Worm (Caenorhabditis elegans) whole organism, L4 larva: ENCODE data around the gene C53B4.3.

Source experiments
- F44E2.7 ChIP-seq: fragments of 200-800 bp; sonication (Bioruptor generic); IDR thresholded peaks from 2 replicates; pipeline ENCODE4 v2.1.2; 2022; ENCODE audit warnings: missing genetic modification characterization, missing compliant biosample characterization
- F49E8.2 ChIP-seq: sonication (generic microtip); optimal IDR thresholded peaks from 2 replicates; lab custom pipeline; 2016; ENCODE audit warnings: missing compliant biosample characterization, mild to moderate bottlenecking, missing genetic modification characterization, borderline replicate concordance
- T20F7.1 ChIP-seq: fragments of 200-800 bp; sonication (Bioruptor generic); optimal IDR thresholded peaks from 2 replicates; lab custom pipeline; 2018; ENCODE audit warnings: mild to moderate bottlenecking, missing genetic modification characterization, missing compliant biosample characterization
- Y48G9A.11 ChIP-seq: fragments of 200-800 bp; sonication (Bioruptor generic); IDR thresholded peaks from 2 replicates; pipeline ENCODE4 v1.3.6; 2022; ENCODE audit warnings: missing genetic modification reagents, missing genetic modification characterization, missing compliant biosample characterization
- Y5F2A.4 ChIP-seq: fragments of 200-800 bp; sonication (Bioruptor generic); optimal IDR thresholded peaks from 2 replicates; lab custom pipeline; 2018; ENCODE audit warnings: mild to moderate bottlenecking, missing genetic modification characterization, missing compliant biosample characterization
- ama-1 ChIP-seq: fragments of 150-350 bp; optimal IDR thresholded peaks from 2 replicates; lab custom pipeline; 2014; ENCODE audit warnings: inconsistent platforms, mixed read lengths
- arid-1 ChIP-seq: fragments of 200-800 bp; sonication (Bioruptor generic); conservative IDR thresholded peaks from 2 replicates; pipeline ENCODE4 v1.3.6; 2022; ENCODE audit warnings: missing genetic modification reagents, missing genetic modification characterization, missing compliant biosample characterization
- attf-4 ChIP-seq: sonication (generic microtip); optimal IDR thresholded peaks from 3 replicates; lab custom pipeline; 2017; ENCODE audit warnings: missing biosample characterization, missing genetic modification characterization
- ceh-20 ChIP-seq: fragments of 200-800 bp; sonication (Bioruptor generic); IDR thresholded peaks from 2 replicates; pipeline ENCODE4 v1.3.6; 2022; ENCODE audit warnings: missing genetic modification reagents, missing genetic modification characterization, missing compliant biosample characterization
- ceh-82 ChIP-seq: sonication (generic microtip); optimal IDR thresholded peaks from 2 replicates; lab custom pipeline; 2017; ENCODE audit warnings: missing biosample characterization, missing genetic modification characterization
- cey-2 ChIP-seq: sonication (generic microtip); optimal IDR thresholded peaks from 3 replicates; lab custom pipeline; 2017; ENCODE audit warnings: missing genetic modification characterization, mild to moderate bottlenecking, missing compliant biosample characterization, antibody characterized with exemption, borderline replicate concordance; ENCODE audit not compliant: insufficient read depth
- daf-16 ChIP-seq, 3 experiments: sonication (generic microtip); optimal IDR thresholded peaks; 2 replicates each; lab custom pipeline; 2016 to 2017; ENCODE audit warnings: missing genetic modification characterization in 3 of 3, missing genetic modification reagents in 3 of 3, mild to moderate bottlenecking in 2 of 3, missing compliant biosample characterization in 2 of 3, missing biosample characterization in 1 of 3, moderate library complexity in 1 of 3
- daf-8 ChIP-seq: fragments of 200-800 bp; sonication (Bioruptor generic); IDR thresholded peaks from 2 replicates; pipeline ENCODE4 v1.3.6; 2022; ENCODE audit warnings: missing genetic modification characterization, missing compliant biosample characterization
- dmd-6 ChIP-seq: fragments of 200-800 bp; sonication (Bioruptor generic); IDR thresholded peaks from 2 replicates; pipeline ENCODE4 v1.3.6; 2022; ENCODE audit warnings: missing genetic modification reagents, missing genetic modification characterization, missing compliant biosample characterization
- dve-1 ChIP-seq: sonication (generic microtip); optimal IDR thresholded peaks from 2 replicates; lab custom pipeline; 2017; ENCODE audit warnings: antibody characterized with exemption, mild to moderate bottlenecking, missing genetic modification characterization, missing compliant biosample characterization; ENCODE audit not compliant: insufficient read depth
- fkh-10 ChIP-seq: fragments of 150-350 bp; optimal IDR thresholded peaks from 2 replicates; lab custom pipeline; 2014; ENCODE audit warnings: missing biosample characterization, missing genetic modification reagents, missing genetic modification characterization
- hif-1 ChIP-seq, 2 experiments: sonication (generic microtip); optimal IDR thresholded peaks; 2 replicates each; lab custom pipeline; 2016 to 2017; ENCODE audit warnings: missing compliant biosample characterization in 2 of 2, missing genetic modification characterization in 2 of 2, missing genetic modification reagents in 2 of 2, missing genotype in 2 of 2, mild to moderate bottlenecking in 1 of 2
- hlh-11 ChIP-seq: fragments of 200-800 bp; sonication (Bioruptor generic); optimal IDR thresholded peaks from 2 replicates; lab custom pipeline; 2018; ENCODE audit warnings: mild to moderate bottlenecking, missing genetic modification characterization, missing compliant biosample characterization
- lin-38 ChIP-seq: fragments of 200-800 bp; sonication (Bioruptor generic); IDR thresholded peaks from 2 replicates; pipeline ENCODE4 v1.3.6; 2022; ENCODE audit warnings: missing genetic modification reagents, missing genetic modification characterization, missing compliant biosample characterization
- madf-9 ChIP-seq: fragments of 200-800 bp; sonication (Bioruptor generic); conservative IDR thresholded peaks from 2 replicates; pipeline ENCODE4 v1.3.6; 2022; ENCODE audit warnings: missing genetic modification reagents, missing genetic modification characterization, missing compliant biosample characterization
- mdl-1 ChIP-seq, 2 experiments: fragments of 150-350 bp in 1 of 2; sonication (generic microtip) in 1 of 2; optimal IDR thresholded peaks; 2 replicates each; lab custom pipeline; 2014 to 2017; ENCODE audit warnings: missing biosample characterization in 2 of 2, missing genetic modification characterization in 2 of 2
- mdt-29 ChIP-seq: fragments of 200-800 bp; sonication (Bioruptor generic); IDR thresholded peaks from 2 replicates; pipeline ENCODE4 v1.3.6; 2022; ENCODE audit warnings: missing genetic modification reagents, missing genetic modification characterization, missing compliant biosample characterization
- mes-2 ChIP-seq: sonication (generic microtip); optimal IDR thresholded peaks from 2 replicates; lab custom pipeline; 2016; ENCODE audit warnings: missing genotype, mild to moderate bottlenecking, missing genetic modification characterization, missing compliant biosample characterization; ENCODE audit not compliant: poor library complexity, severe bottlenecking
- mxl-3 ChIP-seq: fragments of 200-800 bp; sonication (Bioruptor generic); optimal IDR thresholded peaks from 2 replicates; lab custom pipeline; 2018; ENCODE audit warnings: mild to moderate bottlenecking, missing genetic modification characterization, missing compliant biosample characterization
- nhr-10 ChIP-seq: fragments of 150-350 bp; optimal IDR thresholded peaks from 2 replicates; lab custom pipeline; 2014; ENCODE audit warnings: missing biosample characterization, missing genetic modification characterization
- nhr-111 ChIP-seq: fragments of 200-800 bp; sonication (Bioruptor generic); optimal IDR thresholded peaks from 2 replicates; lab custom pipeline; 2018; ENCODE audit warnings: mild to moderate bottlenecking, missing genetic modification characterization, missing compliant biosample characterization
- nhr-237 ChIP-seq: sonication (generic microtip); optimal IDR thresholded peaks from 2 replicates; lab custom pipeline; 2017; ENCODE audit warnings: missing biosample characterization, missing genetic modification characterization
- nhr-25 ChIP-seq: sonication (generic microtip); optimal IDR thresholded peaks from 2 replicates; lab custom pipeline; 2017; ENCODE audit warnings: missing genetic modification characterization, mild to moderate bottlenecking, missing compliant biosample characterization, antibody characterized with exemption, moderate library complexity, borderline replicate concordance; ENCODE audit not compliant: insufficient read depth
- nhr-28 ChIP-seq: fragments of 150-350 bp; optimal IDR thresholded peaks from 2 replicates; lab custom pipeline; 2014; ENCODE audit warnings: missing biosample characterization, missing genetic modification characterization
- nhr-48 ChIP-seq: sonication (generic microtip); optimal IDR thresholded peaks from 2 replicates; lab custom pipeline; 2016; ENCODE audit warnings: mild to moderate bottlenecking, missing genetic modification characterization, missing compliant biosample characterization
- rbr-2 ChIP-seq: sonication (generic microtip); optimal IDR thresholded peaks from 2 replicates; lab custom pipeline; 2016; ENCODE audit warnings: missing genotype, missing genetic modification characterization, missing compliant biosample characterization
- sdz-12 ChIP-seq: fragments of 200-800 bp; sonication (Bioruptor generic); optimal IDR thresholded peaks from 2 replicates; lab custom pipeline; 2018; ENCODE audit warnings: mild to moderate bottlenecking, missing genetic modification characterization, missing compliant biosample characterization
- snpc-4 ChIP-seq: fragments of 150-350 bp; optimal IDR thresholded peaks from 2 replicates; lab custom pipeline; 2014; ENCODE audit warnings: missing biosample characterization, missing genetic modification characterization
- spr-1 ChIP-seq: sonication (generic microtip); optimal IDR thresholded peaks from 2 replicates; lab custom pipeline; 2016; ENCODE audit warnings: mild to moderate bottlenecking, missing genetic modification characterization, missing compliant biosample characterization
- tag-97 ChIP-seq: fragments of 200-800 bp; sonication (Bioruptor generic); IDR thresholded peaks from 2 replicates; pipeline ENCODE4 v1.3.6; 2022; ENCODE audit warnings: missing genetic modification characterization, missing compliant biosample characterization
- tra-1 ChIP-seq: fragments of 200-800 bp; sonication (Bioruptor generic); IDR thresholded peaks from 2 replicates; pipeline ENCODE4 v1.3.6; 2022; ENCODE audit warnings: missing genetic modification reagents, missing genetic modification characterization, missing compliant biosample characterization
- unc-62 ChIP-seq, 3 experiments: fragments of 150-350 bp in 1 of 3; sonication (generic microtip); optimal IDR thresholded peaks in 2 of 3; peaks in 1 of 3; 1 replicate in 1 of 3; 2 replicates in 2 of 3; lab custom pipeline; 2014 to 2017; ENCODE audit warnings: missing biosample characterization in 3 of 3, missing genetic modification characterization in 3 of 3, missing genetic modification reagents in 3 of 3, missing genotype in 1 of 3

C53B4.3 gene

DNA sequence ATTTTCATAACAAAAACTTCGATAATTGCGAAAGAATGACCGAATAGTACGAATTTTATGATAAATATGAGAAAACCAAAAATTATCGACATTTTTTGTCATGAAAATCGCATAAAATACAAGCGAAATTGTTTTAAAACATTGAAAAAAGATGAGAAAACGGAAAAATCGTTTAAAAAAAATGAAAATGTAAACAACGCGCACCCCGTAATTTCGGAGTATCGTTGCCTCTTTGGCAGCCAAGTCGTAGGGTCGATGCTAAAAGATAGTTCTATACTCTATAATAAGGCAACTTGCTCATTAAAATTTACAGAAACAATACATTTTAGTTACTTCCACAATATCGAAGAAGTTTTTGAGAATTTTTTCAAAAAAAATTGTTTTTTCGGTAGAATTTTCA lies 12.4 kb downstream of the C53B4.3 start:
- TF ChIP-seq T20F7.1, result peak; percentile 55

DNA sequence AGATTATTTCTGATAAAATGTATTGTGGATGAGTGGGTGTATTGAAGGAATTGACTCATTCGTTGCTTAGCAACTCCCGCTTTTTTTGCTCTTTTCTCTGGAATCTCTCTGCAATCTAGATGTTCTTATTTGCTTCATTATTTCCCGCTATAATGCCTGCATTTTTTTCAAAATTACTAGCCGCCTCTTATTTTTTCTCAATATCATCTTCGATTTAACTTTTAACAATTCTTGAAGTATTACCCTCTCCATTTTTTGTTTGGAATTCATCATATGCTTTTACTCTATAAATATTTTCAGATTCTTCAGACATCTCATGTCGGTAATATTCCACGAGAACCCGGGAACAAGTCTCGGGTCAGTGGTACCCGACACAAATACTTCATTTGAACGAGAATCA lies 17.3 kb downstream of the C53B4.3 start, which contains the start of gene tpra-1:
Gene tpra-1, plus strand, starts transcription at position 301 of the 400 bp plus-strand sequence.
- TF ChIP-seq spr-1 (tag; lab: Kevin White, UChicago) (no peak), ceh-82 (tag; lab: Kevin White, UChicago) (no peak), unc-62 (GFP tag; optimal IDR thresholded peaks at IDR 0.05 in 1 of 2; lab: Kevin White, UChicago) (peak in 1 of 2 experiments; percentile 38), unc-62 (tag; optimal IDR thresholded peaks at IDR 0.05; lab: Kevin White, UChicago) (no peak), lin-38 (GFP tag; lab: Robert Waterston, UW) (no peak), mdt-29 (no peak), attf-4 (no peak), tag-97 (GFP tag; lab: Robert Waterston, UW) (no peak)

DNA sequence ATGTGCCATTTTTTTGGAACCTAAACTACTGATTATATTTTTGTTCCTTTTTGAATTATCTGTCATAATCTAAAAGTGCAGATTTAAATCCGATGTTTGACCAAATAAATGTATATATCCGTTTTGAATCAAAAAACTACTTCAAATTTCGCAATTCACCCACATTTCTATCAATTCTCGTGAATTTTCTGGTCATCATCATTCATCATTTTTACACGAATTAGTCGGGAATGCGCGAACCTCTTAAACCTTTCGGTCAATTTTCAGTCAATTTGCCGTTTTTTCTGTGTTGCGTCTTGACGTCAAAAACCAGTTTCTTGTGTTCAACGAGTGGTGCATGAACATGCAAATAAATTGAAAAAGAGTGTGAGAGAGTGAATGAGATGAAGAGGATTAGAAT lies 19.4 kb downstream of the C53B4.3 start:
- TF ChIP-seq Y48G9A.11 (no peak), mdl-1 (tag; optimal IDR thresholded peaks at IDR 0.05; lab: Kevin White, UChicago) (peak in 1 of 2 experiments; percentile 36)

DNA sequence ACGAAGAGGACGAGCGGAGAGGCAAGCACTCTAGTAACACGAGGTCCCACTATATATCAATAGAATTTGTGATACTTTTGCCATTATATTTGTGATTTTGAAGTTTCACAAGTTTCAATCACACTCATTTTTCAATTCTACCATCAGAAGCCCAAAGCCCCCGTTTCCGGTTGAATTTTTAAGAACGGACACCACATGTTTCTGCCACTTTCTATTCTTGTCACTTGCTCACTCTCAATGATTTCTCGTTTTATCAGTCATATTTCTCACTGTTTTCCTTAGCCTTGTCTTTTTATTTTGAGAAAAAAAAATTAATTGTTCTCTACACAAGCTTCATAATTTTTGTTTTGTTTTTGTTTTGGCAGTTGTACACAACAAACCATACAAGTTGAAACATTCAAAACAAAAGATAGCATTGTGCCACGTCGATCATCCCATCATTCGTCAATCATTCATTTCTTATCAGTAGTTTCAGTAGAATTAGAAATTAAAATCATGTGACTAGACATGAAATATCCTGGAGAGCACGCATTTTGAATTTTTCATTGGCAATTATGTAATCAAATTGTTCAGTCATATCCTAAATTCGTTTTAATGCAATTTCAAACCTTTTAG lies 21.5 kb downstream of the C53B4.3 start:
- peak; percentile 41 for TF ChIP-seq hlh-11 (tag; lab: Kevin White, UChicago)
- TF ChIP-seq T20F7.1, result peak; percentile 34
- no peak for TF ChIP-seq F44E2.7 (GFP tag; lab: Robert Waterston, UW)
- no peak for TF ChIP-seq mes-2
- no peak for TF ChIP-seq daf-16 (GFP tag; optimal IDR thresholded peaks at IDR 0.05; lab: Kevin White, UChicago)
- TF ChIP-seq daf-16 (tag; optimal IDR thresholded peaks at IDR 0.05; lab: Kevin White, UChicago), result peak; percentile 15
- TF ChIP-seq rbr-2, result no peak
- no peak for TF ChIP-seq arid-1 (GFP tag; lab: Robert Waterston, UW)
- TF ChIP-seq dve-1 (tag; lab: Kevin White, UChicago), result peak; percentile 83
- TF ChIP-seq nhr-28 (tag; lab: Kevin White, UChicago), result peak; percentile 4
- no peak for TF ChIP-seq hif-1 (tag; optimal IDR thresholded peaks at IDR 0.05; lab: Kevin White, UChicago)
- peak in 1 of 2 experiments; percentile 76 for TF ChIP-seq unc-62 (GFP tag; optimal IDR thresholded peaks at IDR 0.05 in 1 of 2; lab: Kevin White, UChicago)
- TF ChIP-seq unc-62 (tag; optimal IDR thresholded peaks at IDR 0.05; lab: Kevin White, UChicago), result no peak
- no peak for TF ChIP-seq ama-1 (lab: Kevin White, UChicago)
- TF ChIP-seq dmd-6, result peak; percentile 75
- no peak for TF ChIP-seq F49E8.2 (tag; lab: Kevin White, UChicago)
- no peak for TF ChIP-seq fkh-10
- TF ChIP-seq spr-1 (tag; lab: Kevin White, UChicago), result no peak

DNA sequence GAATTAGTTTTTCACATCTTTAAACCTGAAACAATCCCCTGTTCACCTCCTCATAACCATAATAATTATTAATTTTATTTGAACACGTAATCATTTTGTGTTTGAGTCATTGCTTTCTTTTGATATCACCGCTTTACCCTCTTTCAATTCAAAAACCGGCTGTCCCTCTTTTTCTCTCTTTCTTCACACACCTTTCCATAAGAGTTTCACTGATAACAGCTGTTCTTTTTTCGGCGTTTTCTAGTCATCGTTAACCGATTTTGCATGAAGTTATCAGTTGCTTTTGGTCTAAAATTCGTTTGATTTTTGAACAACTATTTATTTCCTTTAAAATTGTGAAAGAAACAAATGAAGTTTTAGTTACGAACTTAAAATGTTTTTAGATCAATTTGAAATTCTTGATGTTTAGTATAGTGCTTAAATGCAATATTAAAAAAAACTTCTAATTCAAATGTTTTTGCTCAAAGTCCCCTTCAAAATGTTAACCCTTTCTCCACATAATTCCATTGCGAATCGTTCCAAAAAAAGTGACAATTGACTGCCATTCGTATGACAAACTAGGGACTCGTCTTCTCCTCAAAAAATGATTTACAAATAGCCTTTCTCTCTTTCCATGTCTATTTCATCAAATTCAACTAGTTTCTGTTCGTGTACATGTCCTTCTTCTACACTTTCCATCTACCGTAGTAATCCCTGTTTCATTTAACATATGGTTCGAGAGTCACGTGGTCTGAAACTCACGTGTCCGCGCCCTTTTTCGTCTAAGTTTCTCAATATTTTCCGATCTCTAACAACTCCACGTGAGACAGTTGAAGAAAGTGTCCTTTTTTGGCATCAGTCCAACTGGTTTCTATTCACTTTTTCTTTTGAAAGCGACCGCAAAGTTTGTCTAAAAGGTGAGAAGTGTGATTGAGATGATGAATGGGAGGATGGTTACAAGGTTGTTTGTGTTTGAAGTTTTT lies 24.2 kb downstream of the C53B4.3 start:
- TF ChIP-seq madf-9 (GFP tag; lab: Robert Waterston, UW) (0 out of 2 replicates have a peak, but pooled peaks have one; percentile 24), ceh-20 (GFP tag; lab: Robert Waterston, UW) (peak; percentile 84), nhr-237 (tag; lab: Kevin White, UChicago) (no peak), sdz-12 (no peak), daf-16 (GFP tag; optimal IDR thresholded peaks at IDR 0.05; lab: Kevin White, UChicago) (no peak), daf-16 (tag; optimal IDR thresholded peaks at IDR 0.05; lab: Kevin White, UChicago) (no peak), hif-1 (tag; optimal IDR thresholded peaks at IDR 0.05; lab: Kevin White, UChicago) (no peak), tra-1 (GFP tag; lab: Robert Waterston, UW) (peak; percentile 96), nhr-25 (no peak), T20F7.1 (peak; percentile 60), nhr-10 (tag; lab: Kevin White, UChicago) (no peak), hlh-11 (tag; lab: Kevin White, UChicago) (peak; percentile 95), daf-8 (GFP tag; lab: Robert Waterston, UW) (no peak), cey-2 (peak; percentile 91), Y5F2A.4 (no peak), nhr-48 (tag; lab: Kevin White, UChicago) (peak; percentile 73), mdt-29 (peak; percentile 76), mxl-3 (peak; percentile 89), snpc-4 (tag; lab: Kevin White, UChicago) (no peak), nhr-111 (no peak), dve-1 (tag; lab: Kevin White, UChicago) (peak; percentile 87)
